Worm (Caenorhabditis elegans) whole organism, midembryonic: ENCODE results near the gene clec-207.

Experiments
- flt-1 ChIP-seq: fragments of 200-800 bp; sonication (Bioruptor generic); IDR thresholded peaks from 2 replicates; pipeline ENCODE4 v1.3.6; 2022; ENCODE audit warnings: missing genetic modification characterization, missing compliant biosample characterization
- med-1 ChIP-seq: sonication (generic microtip); optimal IDR thresholded peaks from 2 replicates; lab custom pipeline; 2017; ENCODE audit warnings: missing genetic modification characterization, mild to moderate bottlenecking, missing compliant biosample characterization, antibody characterized with exemption, missing genetic modification reagents; ENCODE audit not compliant: insufficient read depth
- tab-1 ChIP-seq: fragments of 200-800 bp; sonication (Bioruptor generic); IDR thresholded peaks from 2 replicates; pipeline ENCODE4 v1.3.6; 2022; ENCODE audit warnings: missing genetic modification characterization, missing compliant biosample characterization
- ztf-23 ChIP-seq: fragments of 200-800 bp; sonication (Bioruptor generic); IDR thresholded peaks from 2 replicates; pipeline ENCODE4 v1.3.6; 2022; ENCODE audit warnings: missing genetic modification reagents, missing genetic modification characterization, missing compliant biosample characterization

DNA sequence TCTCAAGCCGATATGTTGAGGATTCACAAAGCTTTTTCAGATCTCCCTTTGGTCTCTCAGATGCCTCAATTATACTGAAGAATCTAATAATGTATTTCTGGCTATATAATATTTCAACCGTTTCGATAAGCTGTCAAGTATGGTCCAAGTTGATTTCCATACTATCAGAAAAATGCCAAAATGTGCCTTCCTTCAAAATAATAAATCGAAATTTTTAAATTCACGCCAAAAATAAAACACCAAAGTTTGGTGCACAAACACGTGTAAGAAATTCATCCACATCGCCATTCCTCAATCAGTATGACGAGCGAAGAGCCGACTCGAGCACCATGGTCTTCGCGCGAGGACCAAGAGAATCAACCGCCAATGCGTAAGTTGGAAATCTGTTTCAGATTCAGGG, 23.7 kb downstream of the clec-207 start, which contains the start of gene F22F7.11:
- TF ChIP-seq flt-1 (GFP tag; lab: Robert Waterston, UW) (no peak), tab-1 (GFP tag; lab: Robert Waterston, UW) (no peak), med-1 (GFP tag; lab: Kevin White, UChicago) (no peak), ztf-23 (GFP tag; lab: Robert Waterston, UW) (no peak)
